Worm (Caenorhabditis elegans) whole organism, L3 larva: ENCODE measurements around the gene Y57G7A.5.

ENCODE experiments used
- R02D3.7 ChIP-seq: fragments of 150-350 bp; optimal IDR thresholded peaks from 2 replicates; lab custom pipeline; 2014; ENCODE audit warnings: missing biosample characterization, missing genetic modification characterization
- ZK546.5 ChIP-seq: sonication (generic microtip); optimal IDR thresholded peaks from 2 replicates; lab custom pipeline; 2017; ENCODE audit warnings: missing biosample characterization, missing genetic modification characterization
- aly-2 ChIP-seq: fragments of 150-350 bp; optimal IDR thresholded peaks from 2 replicates; lab custom pipeline; 2014; ENCODE audit warnings: missing biosample characterization, missing genetic modification characterization
- ama-1 ChIP-seq: fragments of 150-350 bp; optimal IDR thresholded peaks from 2 replicates; lab custom pipeline; 2018
- ceh-16 ChIP-seq: sonication (generic microtip); optimal IDR thresholded peaks from 2 replicates; lab custom pipeline; 2017; ENCODE audit warnings: missing biosample characterization, missing genetic modification characterization
- ceh-28 ChIP-seq: fragments of 150-350 bp; optimal IDR thresholded peaks from 2 replicates; lab custom pipeline; 2014; ENCODE audit warnings: missing biosample characterization, missing genetic modification reagents, missing genetic modification characterization
- ceh-82 ChIP-seq: fragments of 150-350 bp; optimal IDR thresholded peaks from 2 replicates; lab custom pipeline; 2014; ENCODE audit warnings: missing biosample characterization, missing genetic modification characterization
- ceh-9 ChIP-seq: sonication (generic microtip); optimal IDR thresholded peaks from 2 replicates; lab custom pipeline; 2018; ENCODE audit warnings: missing biosample characterization, missing genetic modification characterization
- daf-12 ChIP-seq: fragments of 150-350 bp; optimal IDR thresholded peaks from 2 replicates; lab custom pipeline; 2014; ENCODE audit warnings: missing biosample characterization, missing genetic modification reagents, missing genetic modification characterization
- egl-27 ChIP-seq: sonication (generic microtip); optimal IDR thresholded peaks from 4 replicates; lab custom pipeline; 2017; ENCODE audit warnings: missing biosample characterization, missing genetic modification reagents, missing genetic modification characterization
- egl-5 ChIP-seq: fragments of 150-350 bp; optimal IDR thresholded peaks from 2 replicates; lab custom pipeline; 2017; ENCODE audit warnings: missing biosample characterization, missing genetic modification reagents, missing genetic modification characterization, inconsistent platforms
- elt-1 ChIP-seq: fragments of 150-350 bp; optimal IDR thresholded peaks from 2 replicates; lab custom pipeline; 2014; ENCODE audit warnings: missing biosample characterization, missing genetic modification characterization
- elt-2 ChIP-seq: sonication (generic microtip); optimal IDR thresholded peaks from 2 replicates; lab custom pipeline; 2016; ENCODE audit warnings: missing genetic modification reagents, mild to moderate bottlenecking, missing genetic modification characterization, missing compliant biosample characterization
- elt-3 ChIP-seq, 3 experiments: fragments of 150-350 bp in 1 of 3; sonication (generic microtip) in 2 of 3; optimal IDR thresholded peaks; 2 replicates in 2 of 3; 4 replicates in 1 of 3; lab custom pipeline; 2014 to 2017; ENCODE audit warnings: missing biosample characterization in 3 of 3, missing genetic modification characterization in 3 of 3
- eor-1 ChIP-seq, 2 experiments: fragments of 150-350 bp; optimal IDR thresholded peaks; 2 replicates each; lab custom pipeline; 2014 to 2018; ENCODE audit warnings: missing biosample characterization in 2 of 2, missing genetic modification characterization in 2 of 2
- fkh-10 ChIP-seq: sonication (generic microtip); optimal IDR thresholded peaks from 2 replicates; lab custom pipeline; 2017; ENCODE audit warnings: missing biosample characterization, missing genetic modification reagents, missing genetic modification characterization
- fkh-2 ChIP-seq: fragments of 150-350 bp; optimal IDR thresholded peaks from 2 replicates; lab custom pipeline; 2014; ENCODE audit warnings: missing biosample characterization, missing genetic modification reagents, missing genetic modification characterization
- fos-1 ChIP-seq: fragments of 150-350 bp; optimal IDR thresholded peaks from 2 replicates; lab custom pipeline; 2014; ENCODE audit warnings: missing biosample characterization, missing genetic modification characterization
- hmg-11 ChIP-seq: sonication (generic microtip); optimal IDR thresholded peaks from 2 replicates; lab custom pipeline; 2016; ENCODE audit warnings: missing genetic modification characterization, missing compliant biosample characterization
- jun-1 ChIP-seq: fragments of 150-350 bp; optimal IDR thresholded peaks from 2 replicates; lab custom pipeline; 2014; ENCODE audit warnings: missing biosample characterization, missing genetic modification reagents, missing genetic modification characterization
- lin-15B ChIP-seq: fragments of 150-350 bp; optimal IDR thresholded peaks from 2 replicates; lab custom pipeline; 2014; ENCODE audit warnings: missing biosample characterization, missing genetic modification characterization
- lin-39 ChIP-seq: fragments of 150-350 bp; optimal IDR thresholded peaks from 2 replicates; lab custom pipeline; 2018; ENCODE audit warnings: missing biosample characterization, missing genetic modification reagents, missing genetic modification characterization
- lsy-12 ChIP-seq: sonication (generic microtip); optimal IDR thresholded peaks from 2 replicates; lab custom pipeline; 2016; ENCODE audit warnings: mild to moderate bottlenecking, missing genetic modification characterization, missing compliant biosample characterization
- mdl-1 ChIP-seq: fragments of 150-350 bp; optimal IDR thresholded peaks from 2 replicates; lab custom pipeline; 2014; ENCODE audit warnings: missing biosample characterization, missing genetic modification characterization
- mml-1 ChIP-seq: fragments of 150-350 bp; sonication (generic microtip); optimal IDR thresholded peaks from 3 replicates; lab custom pipeline; 2014; ENCODE audit warnings: missing biosample characterization, missing genetic modification characterization
- nfya-1 ChIP-seq: sonication (generic microtip); optimal IDR thresholded peaks from 2 replicates; lab custom pipeline; 2017; ENCODE audit warnings: missing genetic modification characterization, mild to moderate bottlenecking, missing compliant biosample characterization, antibody characterized with exemption, moderate library complexity; ENCODE audit not compliant: insufficient read depth
- nhr-11 ChIP-seq: fragments of 150-350 bp; optimal IDR thresholded peaks from 2 replicates; lab custom pipeline; 2014; ENCODE audit warnings: missing biosample characterization, missing genetic modification characterization
- nhr-12 ChIP-seq: fragments of 150-350 bp; optimal IDR thresholded peaks from 2 replicates; lab custom pipeline; 2014; ENCODE audit warnings: missing biosample characterization, missing genetic modification characterization
- nhr-23 ChIP-seq: fragments of 150-350 bp; optimal IDR thresholded peaks from 2 replicates; lab custom pipeline; 2014; ENCODE audit warnings: missing biosample characterization, missing genetic modification reagents, missing genetic modification characterization
- nhr-237 ChIP-seq: fragments of 150-350 bp; optimal IDR thresholded peaks from 2 replicates; lab custom pipeline; 2014; ENCODE audit warnings: missing biosample characterization, missing genetic modification characterization
- nhr-25 ChIP-seq: sonication (generic microtip); optimal IDR thresholded peaks from 2 replicates; lab custom pipeline; 2017; ENCODE audit warnings: missing biosample characterization, missing genetic modification characterization
- nhr-28 ChIP-seq: fragments of 150-350 bp; optimal IDR thresholded peaks from 2 replicates; lab custom pipeline; 2014; ENCODE audit warnings: missing biosample characterization, missing genetic modification characterization
- nhr-43 ChIP-seq: sonication (generic microtip); optimal IDR thresholded peaks from 2 replicates; lab custom pipeline; 2016; ENCODE audit warnings: mild to moderate bottlenecking, missing genetic modification characterization, missing compliant biosample characterization; ENCODE audit not compliant: poor library complexity, severe bottlenecking
- nhr-67 ChIP-seq: fragments of 150-350 bp; optimal IDR thresholded peaks from 2 replicates; lab custom pipeline; 2014; ENCODE audit warnings: missing biosample characterization, missing genetic modification characterization
- nhr-76 ChIP-seq: fragments of 150-350 bp; sonication (generic microtip); optimal IDR thresholded peaks from 5 replicates; lab custom pipeline; 2014; ENCODE audit warnings: missing biosample characterization, missing genetic modification characterization
- nhr-77 ChIP-seq: fragments of 150-350 bp; optimal IDR thresholded peaks from 2 replicates; lab custom pipeline; 2014; ENCODE audit warnings: missing biosample characterization, missing genetic modification characterization
- pha-4 ChIP-seq: fragments of 150-350 bp; optimal IDR thresholded peaks from 2 replicates; lab custom pipeline; 2014; ENCODE audit warnings: missing biosample characterization, missing genetic modification reagents, missing genetic modification characterization
- pqm-1 ChIP-seq: fragments of 150-350 bp; optimal IDR thresholded peaks from 2 replicates; lab custom pipeline; 2017; ENCODE audit warnings: missing biosample characterization, missing genetic modification characterization, inconsistent platforms
- sea-2 ChIP-seq: fragments of 150-350 bp; sonication (generic microtip); optimal IDR thresholded peaks from 4 replicates; lab custom pipeline; 2014; ENCODE audit warnings: missing biosample characterization, missing genetic modification reagents, missing genetic modification characterization
- skn-1 ChIP-seq: fragments of 150-350 bp; optimal IDR thresholded peaks from 2 replicates; lab custom pipeline; 2014; ENCODE audit warnings: missing biosample characterization, missing genetic modification characterization
- snpc-4 ChIP-seq: fragments of 150-350 bp; optimal IDR thresholded peaks from 2 replicates; lab custom pipeline; 2014; ENCODE audit warnings: missing biosample characterization, missing genetic modification characterization
- tbx-2 ChIP-seq: sonication (generic microtip); optimal IDR thresholded peaks from 2 replicates; lab custom pipeline; 2016; ENCODE audit warnings: mild to moderate bottlenecking, missing genetic modification characterization, missing compliant biosample characterization
- unc-39 ChIP-seq: sonication (generic microtip); optimal IDR thresholded peaks from 4 replicates; lab custom pipeline; 2017; ENCODE audit warnings: missing biosample characterization, missing genetic modification characterization
- unc-62 ChIP-seq: fragments of 150-350 bp; sonication (generic microtip); optimal IDR thresholded peaks from 4 replicates; lab custom pipeline; 2014; ENCODE audit warnings: missing biosample characterization, missing genetic modification reagents, missing genetic modification characterization
- zag-1 ChIP-seq: fragments of 150-350 bp; optimal IDR thresholded peaks from 2 replicates; lab custom pipeline; 2014; ENCODE audit warnings: missing biosample characterization, missing genetic modification characterization
- ztf-11 ChIP-seq: fragments of 150-350 bp; optimal IDR thresholded peaks from 2 replicates; lab custom pipeline; 2014; ENCODE audit warnings: missing biosample characterization, missing genetic modification characterization
- ztf-4 ChIP-seq: fragments of 150-350 bp; optimal IDR thresholded peaks from 2 replicates; lab custom pipeline; 2014; ENCODE audit warnings: missing biosample characterization, missing genetic modification characterization

The Y57G7A.5 gene

DNA sequence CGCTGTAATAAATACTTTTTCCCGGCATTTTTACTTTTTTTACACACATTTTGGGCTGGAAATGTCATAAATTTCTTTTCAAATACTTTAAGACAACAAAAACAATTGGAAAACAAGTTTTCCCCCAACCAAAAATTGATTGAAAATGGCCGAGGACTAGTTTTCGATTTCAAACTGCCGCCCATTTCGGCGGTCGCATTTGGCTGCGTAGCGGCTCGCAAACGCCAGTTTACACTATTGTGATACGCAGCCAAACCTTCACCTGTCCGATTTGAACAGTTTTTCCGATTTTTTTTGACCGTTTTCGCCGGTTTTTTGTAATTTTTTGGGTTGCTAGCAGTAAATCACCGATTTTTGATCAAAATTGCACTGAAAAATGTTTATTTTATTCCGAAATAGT lies 45.1 kb upstream of the Y57G7A.5 start:
- no peak for TF ChIP-seq daf-12 (tag; lab: Kevin White, UChicago)
- TF ChIP-seq nhr-77 (tag; lab: Kevin White, UChicago), result peak; percentile 75
- TF ChIP-seq unc-39 (tag; lab: Kevin White, UChicago), result no peak
- TF ChIP-seq fos-1 (tag; lab: Kevin White, UChicago), result peak; percentile 85
- no peak for TF ChIP-seq ceh-9 (tag; lab: Kevin White, UChicago)
- TF ChIP-seq mdl-1 (tag; lab: Kevin White, UChicago), result no peak
- peak; percentile 86 for TF ChIP-seq egl-5 (tag; lab: Kevin White, UChicago)
- peak; percentile 89 for TF ChIP-seq R02D3.7
- TF ChIP-seq ceh-28 (tag; lab: Kevin White, UChicago), result peak; percentile 85
- no peak for TF ChIP-seq eor-1 (tag; optimal IDR thresholded peaks at IDR 0.05; lab: Kevin White, UChicago)
- no peak for TF ChIP-seq ztf-11 (tag; lab: Kevin White, UChicago)
- peak; percentile 77 for TF ChIP-seq fkh-10 (GFP tag; lab: Kevin White, UChicago)
- TF ChIP-seq nhr-43 (tag; lab: Kevin White, UChicago), result peak; percentile 94
- peak; percentile 97 for TF ChIP-seq lin-15B (tag; lab: Kevin White, UChicago)
- TF ChIP-seq nhr-12 (tag; lab: Kevin White, UChicago), result no peak
- peak; percentile 91 for TF ChIP-seq elt-2
- peak; percentile 13 for TF ChIP-seq nhr-28 (tag; lab: Kevin White, UChicago)
- TF ChIP-seq jun-1, result peak; percentile 93
- TF ChIP-seq elt-3 (tag; optimal IDR thresholded peaks at IDR 0.05; lab: Kevin White, UChicago), result peak in 2 of 3 experiments; percentile 32 to 93
- TF ChIP-seq nhr-23 (tag; lab: Kevin White, UChicago), result peak; percentile 99
- TF ChIP-seq ama-1 (lab: Kevin White, UChicago), result peak; percentile 85
- TF ChIP-seq hmg-11 (tag; lab: Kevin White, UChicago), result peak; percentile 61
- no peak for TF ChIP-seq nhr-237
- peak; percentile 79 for TF ChIP-seq nhr-11 (tag; lab: Kevin White, UChicago)
- TF ChIP-seq snpc-4, result peak; percentile 83
- TF ChIP-seq mml-1 (tag; lab: Kevin White, UChicago), result no peak
- TF ChIP-seq elt-1, result peak; percentile 91
- TF ChIP-seq lsy-12 (tag; lab: Kevin White, UChicago), result peak; percentile 100
- peak; percentile 95 for TF ChIP-seq lin-39 (tag; lab: Kevin White, UChicago)
- TF ChIP-seq ceh-16 (tag; lab: Kevin White, UChicago), result peak; percentile 15
- TF ChIP-seq fkh-2 (tag; lab: Kevin White, UChicago), result no peak
- no peak for TF ChIP-seq zag-1 (tag; lab: Kevin White, UChicago)
- no peak for TF ChIP-seq sea-2 (GFP tag; lab: Kevin White, UChicago)
- peak; percentile 96 for TF ChIP-seq nfya-1
- peak; percentile 23 for TF ChIP-seq ztf-4 (tag; lab: Kevin White, UChicago)
- peak; percentile 66 for TF ChIP-seq egl-27 (tag; lab: Kevin White, UChicago)
- peak; percentile 99 for TF ChIP-seq nhr-25
- no peak for TF ChIP-seq nhr-67 (tag; lab: Kevin White, UChicago)
- TF ChIP-seq aly-2 (tag; lab: Kevin White, UChicago), result peak; percentile 80
- peak; percentile 83 for TF ChIP-seq ceh-82 (tag; lab: Kevin White, UChicago)
- TF ChIP-seq unc-62 (GFP tag; lab: Kevin White, UChicago), result peak; percentile 78
- TF ChIP-seq skn-1 (tag; lab: Kevin White, UChicago), result peak; percentile 84
- TF ChIP-seq pqm-1 (tag; lab: Kevin White, UChicago), result peak; percentile 50
- peak; percentile 98 for TF ChIP-seq ZK546.5 (tag; lab: Kevin White, UChicago)
- TF ChIP-seq pha-4, result peak; percentile 98
- peak; percentile 81 for TF ChIP-seq tbx-2 (tag; lab: Kevin White, UChicago)
- TF ChIP-seq nhr-76 (tag; lab: Kevin White, UChicago), result no peak
